Fruit fly (Drosophila melanogaster): Measurements from ENCODE around the gene CG2901.

DNA sequence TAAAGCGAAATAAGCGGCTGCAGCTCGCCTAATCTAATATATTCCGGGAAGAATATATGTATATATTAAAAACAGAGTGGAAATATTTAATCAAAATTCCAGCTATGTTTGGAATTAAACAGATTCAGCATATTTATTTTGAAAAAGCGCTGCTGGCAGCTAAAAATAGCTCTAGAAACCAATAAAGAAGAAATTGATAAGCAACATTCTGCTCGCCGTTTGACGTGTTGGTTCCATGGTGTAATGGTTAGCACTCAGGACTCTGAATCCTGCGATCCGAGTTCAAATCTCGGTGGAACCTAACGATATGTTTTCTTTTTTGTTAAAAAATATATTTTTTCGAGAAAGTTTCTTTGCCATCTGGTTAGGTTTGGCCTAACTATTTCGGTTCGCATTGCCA lies 8.5 kb upstream of the CG2901 start:
- TF ChIP-seq ttk (optimal IDR thresholded peaks at IDR 0.05): no peak
- no peak for TF ChIP-seq psq (optimal IDR thresholded peaks at IDR 0.05)
- no peak for TF ChIP-seq insv (optimal IDR thresholded peaks at IDR 0.05)
- no peak for TF ChIP-seq Sin3A (optimal IDR thresholded peaks at IDR 0.05)
- no peak for TF ChIP-seq Myc (optimal IDR thresholded peaks at IDR 0.05)

Measured in Kc167 (cell line).